Worm (Caenorhabditis elegans): Measurements from ENCODE around the gene R105.5.

R105.5 gene

ce11 chrIV:4649460-4649859 lies 13.4 kb downstream of the R105.5 start, which contains the start of gene F29B9.7:
Gene F29B9.7 (plus strand): TSS chrIV:4649760.
- TF ChIP-seq aha-1 (tag; optimal IDR thresholded peaks at IDR 0.05) (no peak), snpc-4 (tag; optimal IDR thresholded peaks at IDR 0.05) (no peak), lin-35 (GFP tag; optimal IDR thresholded peaks at IDR 0.05) (no peak), alr-1 (tag; optimal IDR thresholded peaks at IDR 0.05; ENCODE audit: borderline replicate concordance) (no peak), efl-3 (GFP tag; optimal IDR thresholded peaks at IDR 0.05) (no peak)

DNA sequence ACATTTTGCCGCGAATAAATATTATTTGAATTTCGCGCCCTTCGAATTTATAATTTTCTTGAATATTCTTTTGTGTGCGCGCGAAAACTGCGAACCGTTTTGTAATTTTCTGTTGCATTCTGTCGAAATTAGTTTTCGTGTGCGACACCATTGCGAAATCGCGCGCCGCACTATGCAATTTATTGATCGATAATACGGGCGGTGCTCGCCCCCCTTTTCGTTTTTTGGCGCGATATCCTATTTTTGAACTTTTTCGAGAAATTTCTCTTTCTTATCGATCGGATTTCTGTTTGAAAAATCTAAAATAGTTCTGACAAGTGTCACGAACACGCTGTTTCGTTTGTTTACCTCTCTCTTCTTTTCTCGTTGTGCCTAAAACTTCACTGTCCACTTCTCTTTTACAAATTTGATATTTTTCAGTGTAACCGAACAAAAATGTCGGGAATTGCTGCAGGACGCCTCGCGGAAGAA lies 14.6 kb downstream of the R105.5 start, which contains the start of gene ubc-9:
Gene ubc-9 (plus strand): TSS at position 421 of the 471 bp plus-strand sequence.
- peak; percentile 72 for TF ChIP-seq fkh-8 (tag; optimal IDR thresholded peaks at IDR 0.05)
- no peak for TF ChIP-seq pqm-1 (tag; optimal IDR thresholded peaks at IDR 0.05)
- TF ChIP-seq nhr-47 (tag; optimal IDR thresholded peaks at IDR 0.05), result peak; percentile 82
- TF ChIP-seq pax-3 (tag; optimal IDR thresholded peaks at IDR 0.05), result peak; percentile 56
- no peak for TF ChIP-seq nhr-11 (tag; optimal IDR thresholded peaks at IDR 0.05)
- peak; percentile 13 for TF ChIP-seq aha-1 (tag; optimal IDR thresholded peaks at IDR 0.05)
- TF ChIP-seq ztf-4 (tag; optimal IDR thresholded peaks at IDR 0.05), result peak; percentile 26
- TF ChIP-seq hlh-4 (tag; optimal IDR thresholded peaks at IDR 0.05), result no peak
- TF ChIP-seq ama-1 (optimal IDR thresholded peaks at IDR 0.05), result no peak
- TF ChIP-seq irx-1 (tag; optimal IDR thresholded peaks at IDR 0.05), result peak; percentile 22
- no peak for TF ChIP-seq zag-1 (tag; optimal IDR thresholded peaks at IDR 0.05)
- peak; percentile 88 for TF ChIP-seq snu-23 (GFP tag; optimal IDR thresholded peaks at IDR 0.05)
- no peak for TF ChIP-seq ceh-90 (tag; optimal IDR thresholded peaks at IDR 0.05)
- no peak for TF ChIP-seq fkh-10 (GFP tag; optimal IDR thresholded peaks at IDR 0.05)
- TF ChIP-seq nhr-237 (tag; optimal IDR thresholded peaks at IDR 0.05), result no peak
- TF ChIP-seq dpl-1 (GFP tag; optimal IDR thresholded peaks at IDR 0.05), result peak; percentile 69 to 80 (median 72)
- peak; percentile 70 for TF ChIP-seq xbp-1 (tag; optimal IDR thresholded peaks at IDR 0.05)
- TF ChIP-seq grh-1 (GFP tag; IDR thresholded peaks at IDR 0.05), result peak; percentile 59
- peak in 2 of 6 experiments; percentile 18 to 25 for TF ChIP-seq elt-3 (tag; optimal IDR thresholded peaks at IDR 0.05)
- TF ChIP-seq dsc-1 (tag; optimal IDR thresholded peaks at IDR 0.05), result peak; percentile 72
- peak; percentile 43 for TF ChIP-seq nhr-77 (tag; optimal IDR thresholded peaks at IDR 0.05)
- TF ChIP-seq F16B12.6 (tag; optimal IDR thresholded peaks at IDR 0.05), result peak; percentile 16
- no peak for TF ChIP-seq nhr-76 (tag; optimal IDR thresholded peaks at IDR 0.05)
- TF ChIP-seq ceh-63 (GFP tag; optimal IDR thresholded peaks at IDR 0.05), result no peak
- TF ChIP-seq ces-1 (GFP tag; optimal IDR thresholded peaks at IDR 0.05), result no peak
- peak; percentile 83 for TF ChIP-seq nhr-20 (tag; optimal IDR thresholded peaks at IDR 0.05)
- peak; percentile 88 for TF ChIP-seq lin-13 (GFP tag; optimal IDR thresholded peaks at IDR 0.05)
- no peak for TF ChIP-seq ets-5 (GFP tag; IDR thresholded peaks at IDR 0.05)
- no peak for TF ChIP-seq unc-130 (tag; optimal IDR thresholded peaks at IDR 0.05)
- peak; percentile 35 for TF ChIP-seq sox-4 (tag; optimal IDR thresholded peaks at IDR 0.05)
- TF ChIP-seq swsn-7 (tag; optimal IDR thresholded peaks at IDR 0.05), result peak; percentile 76
- peak; percentile 51 for TF ChIP-seq mep-1 (tag; optimal IDR thresholded peaks at IDR 0.05)
- peak; percentile 74 to 76 for TF ChIP-seq lsy-2 (tag; optimal IDR thresholded peaks at IDR 0.05)
- TF ChIP-seq unc-86 (tag; optimal IDR thresholded peaks at IDR 0.05), result peak; percentile 70
- TF ChIP-seq mdl-1 (tag; optimal IDR thresholded peaks at IDR 0.05), result peak in 1 of 2 experiments; percentile 33
- peak; percentile 30 for TF ChIP-seq C04F5.9 (tag; optimal IDR thresholded peaks at IDR 0.05)
- TF ChIP-seq lin-14 (GFP tag; optimal IDR thresholded peaks at IDR 0.05), result peak; percentile 83
- peak; percentile 77 to 85 for TF ChIP-seq lin-35 (GFP tag; optimal IDR thresholded peaks at IDR 0.05)
- no peak for TF ChIP-seq hlh-17 (GFP tag; optimal IDR thresholded peaks at IDR 0.05; ENCODE audit: borderline replicate concordance)
- no peak for TF ChIP-seq efl-3 (GFP tag; optimal IDR thresholded peaks at IDR 0.05)
- no peak for TF ChIP-seq nhr-12 (tag; optimal IDR thresholded peaks at IDR 0.05)
- TF ChIP-seq nhr-71 (tag; optimal IDR thresholded peaks at IDR 0.05), result peak; percentile 88
- no peak for TF ChIP-seq alr-1 (tag; optimal IDR thresholded peaks at IDR 0.05; ENCODE audit: borderline replicate concordance)
- TF ChIP-seq fkh-4 (tag; optimal IDR thresholded peaks at IDR 0.05; ENCODE audit: borderline replicate concordance), result no peak
- TF ChIP-seq jun-1 (tag; optimal IDR thresholded peaks at IDR 0.05), result no peak
- TF ChIP-seq hpl-2 (GFP tag; optimal IDR thresholded peaks at IDR 0.05), result no peak
- no peak for TF ChIP-seq nhr-84 (tag; optimal IDR thresholded peaks at IDR 0.05)
- TF ChIP-seq nhr-85 (tag), result peak; percentile 85
- peak; percentile 49 for TF ChIP-seq blmp-1 (tag; optimal IDR thresholded peaks at IDR 0.05)
- peak; percentile 73 for TF ChIP-seq C16A3.4 (tag; optimal IDR thresholded peaks at IDR 0.05)

Measured in whole organism, L1 larva.